Fruit fly (Drosophila melanogaster) whole organism, embryonic: Measurements from ENCODE around the gene Usp10.

Experiments
- Abd-B ChIP-seq: fragments of 200-800 bp; sonication (Bioruptor generic); optimal IDR thresholded peaks from 2 replicates; lab custom pipeline; 2018; ENCODE audit warnings: missing biosample characterization, mild to moderate bottlenecking, missing genetic modification characterization, moderate library complexity
- Ada2b ChIP-seq: fragments of 200-800 bp; sonication (Bioruptor generic); IDR thresholded peaks from 2 replicates; pipeline ENCODE4 v1.3.6; 2022; ENCODE audit warnings: missing biosample characterization, missing genetic modification characterization
- Atf-2 ChIP-seq: fragments of 200-800 bp; sonication (Bioruptor generic); optimal IDR thresholded peaks from 2 replicates; lab custom pipeline; 2016; ENCODE audit warnings: missing biosample characterization, missing genetic modification characterization
- Bdp1 ChIP-seq: fragments of 200-800 bp; sonication (Bioruptor generic); optimal IDR thresholded peaks from 3 replicates; lab custom pipeline; 2016; ENCODE audit warnings: missing biosample characterization, missing genetic modification characterization
- Bgb ChIP-seq: fragments of 200-800 bp; sonication (Bioruptor generic); IDR thresholded peaks from 2 replicates; pipeline ENCODE4 v1.3.6; 2022; ENCODE audit warnings: missing biosample characterization, missing genetic modification characterization; ENCODE audit not compliant: partially characterized antibody
- CG10321 ChIP-seq: fragments of 200-800 bp; sonication (Bioruptor generic); IDR thresholded peaks from 2 replicates; pipeline ENCODE4 v1.3.6; 2022; ENCODE audit warnings: missing biosample characterization, missing genetic modification characterization
- CG10431 ChIP-seq: fragments of 200-800 bp; sonication (Bioruptor generic); optimal IDR thresholded peaks from 3 replicates; lab custom pipeline; 2018; ENCODE audit warnings: missing biosample characterization, mild to moderate bottlenecking, missing genetic modification characterization
- CG10565 ChIP-seq: fragments of 200-800 bp; sonication (Bioruptor generic); optimal IDR thresholded peaks from 3 replicates; lab custom pipeline; 2016; ENCODE audit warnings: missing biosample characterization, mild to moderate bottlenecking, missing genetic modification characterization
- CG11093 ChIP-seq: fragments of 200-800 bp; sonication (Bioruptor generic); IDR thresholded peaks from 3 replicates; pipeline ENCODE4 v1.3.6; 2022; ENCODE audit warnings: missing biosample characterization, missing genetic modification characterization
- CG11398 ChIP-seq: fragments of 200-800 bp; sonication (Bioruptor generic); optimal IDR thresholded peaks from 2 replicates; lab custom pipeline; 2016; ENCODE audit warnings: missing biosample characterization, missing genetic modification characterization
- CG11456 ChIP-seq: fragments of 200-800 bp; sonication (Bioruptor generic); IDR thresholded peaks from 3 replicates; pipeline ENCODE4 v1.3.6; 2022; ENCODE audit warnings: missing biosample characterization, missing genetic modification characterization
- CG15269 ChIP-seq: fragments of 200-800 bp; sonication (Bioruptor generic); optimal IDR thresholded peaks from 2 replicates; lab custom pipeline; 2018; ENCODE audit warnings: missing biosample characterization, mild to moderate bottlenecking, missing genetic modification characterization, moderate library complexity
- CG16779 ChIP-seq: fragments of 200-800 bp; sonication (Bioruptor generic); IDR thresholded peaks from 2 replicates; pipeline ENCODE4 v1.3.6; 2022; ENCODE audit warnings: missing biosample characterization, missing genetic modification characterization
- CG16863 ChIP-seq: fragments of 200-800 bp; sonication (Bioruptor generic); optimal IDR thresholded peaks from 3 replicates; lab custom pipeline; 2016; ENCODE audit warnings: missing biosample characterization, missing genetic modification characterization
- CG17829 ChIP-seq: fragments of 200-800 bp; optimal IDR thresholded peaks from 2 replicates; lab custom pipeline; 2019; ENCODE audit warnings: missing biosample characterization, mild to moderate bottlenecking, missing genetic modification characterization, moderate library complexity
- CG1832 ChIP-seq: fragments of 200-800 bp; sonication (Bioruptor generic); optimal IDR thresholded peaks from 2 replicates; lab custom pipeline; 2017; ENCODE audit warnings: missing biosample characterization, mild to moderate bottlenecking, missing genetic modification characterization, inconsistent platforms
- CG18599 ChIP-seq: fragments of 200-800 bp; sonication (Bioruptor generic); optimal IDR thresholded peaks from 3 replicates; lab custom pipeline; 2017; ENCODE audit warnings: missing biosample characterization, missing genetic modification characterization, mild to moderate bottlenecking, moderate library complexity, missing genetic modification reagents
- CG31224 ChIP-seq: fragments of 200-800 bp; sonication (Bioruptor generic); IDR thresholded peaks from 2 replicates; pipeline ENCODE4 v1.3.6; 2022; ENCODE audit warnings: missing biosample characterization, missing genetic modification characterization
- CG4707 ChIP-seq: fragments of 200-800 bp; sonication (Bioruptor generic); optimal IDR thresholded peaks from 2 replicates; lab custom pipeline; 2018; ENCODE audit warnings: missing biosample characterization, mild to moderate bottlenecking, missing genetic modification characterization, moderate library complexity
- CG7963 ChIP-seq: fragments of 200-800 bp; sonication (Bioruptor generic); IDR thresholded peaks from 3 replicates; pipeline ENCODE4 v1.3.6; 2022; ENCODE audit warnings: missing biosample characterization, missing genetic modification characterization; ENCODE audit not compliant: partially characterized antibody
- CHES-1-like ChIP-seq: fragments of 200-800 bp; sonication (Bioruptor generic); optimal IDR thresholded peaks from 2 replicates; lab custom pipeline; 2016; ENCODE audit warnings: missing biosample characterization, missing genetic modification characterization
- CTCF ChIP-seq: fragments of 200-800 bp; sonication (Bioruptor generic); optimal IDR thresholded peaks from 2 replicates; lab custom pipeline; 2017; ENCODE audit warnings: missing biosample characterization, mild to moderate bottlenecking, missing genetic modification characterization, moderate library complexity
- Camta ChIP-seq: fragments of 200-800 bp; sonication (Bioruptor generic); optimal IDR thresholded peaks from 2 replicates; lab custom pipeline; 2016; ENCODE audit warnings: missing biosample characterization, missing genetic modification characterization
- D19A ChIP-seq: fragments of 200-800 bp; optimal IDR thresholded peaks from 3 replicates; lab custom pipeline; 2019; ENCODE audit warnings: missing biosample characterization, mild to moderate bottlenecking, missing genetic modification characterization, moderate library complexity
- Dp ChIP-seq: fragments of 200-800 bp; sonication (Bioruptor generic); optimal IDR thresholded peaks from 2 replicates; lab custom pipeline; 2018; ENCODE audit warnings: missing biosample characterization, mild to moderate bottlenecking, missing genetic modification characterization, moderate library complexity
- Dref ChIP-seq: fragments of 200-800 bp; sonication (Bioruptor generic); IDR thresholded peaks from 2 replicates; pipeline ENCODE4 v1.3.6; 2022; ENCODE audit warnings: missing biosample characterization, missing genetic modification characterization
- Eip74EF ChIP-seq, 2 experiments: fragments of 200-800 bp in 1 of 2; fragments of >200 bp in 1 of 2; sonication (Bioruptor generic) in 1 of 2; optimal IDR thresholded peaks; 2 replicates each; lab custom pipeline; 2017 to 2019; ENCODE audit warnings: missing biosample characterization in 2 of 2, missing genetic modification characterization in 2 of 2, mild to moderate bottlenecking in 1 of 2, moderate library complexity in 1 of 2
- Hmr ChIP-seq: fragments of 200-800 bp; sonication (Bioruptor generic); optimal IDR thresholded peaks from 3 replicates; lab custom pipeline; 2017; ENCODE audit warnings: mild to moderate bottlenecking, missing biosample characterization, missing genetic modification reagents, missing genetic modification characterization
- MBD-R2 ChIP-seq: fragments of 200-800 bp; sonication (Bioruptor generic); IDR thresholded peaks from 2 replicates; pipeline ENCODE4 v1.3.6; 2022; ENCODE audit warnings: missing biosample characterization, missing genetic modification characterization
- Mad ChIP-seq: fragments of 200-800 bp; sonication (Bioruptor generic); optimal IDR thresholded peaks from 2 replicates; lab custom pipeline; 2016; ENCODE audit warnings: missing biosample characterization, missing genetic modification characterization
- NC2α ChIP-seq: fragments of 200-800 bp; sonication (Bioruptor generic); optimal IDR thresholded peaks from 2 replicates; lab custom pipeline; 2016; ENCODE audit warnings: missing biosample characterization, missing genetic modification characterization
- NK7.1 ChIP-seq: fragments of 200-800 bp; sonication (Bioruptor generic); optimal IDR thresholded peaks from 3 replicates; lab custom pipeline; 2016; ENCODE audit warnings: missing biosample characterization, missing genetic modification characterization
- Poxn ChIP-seq: fragments of 200-800 bp; sonication (Bioruptor generic); IDR thresholded peaks from 2 replicates; pipeline ENCODE4 v1.3.6; 2022; ENCODE audit warnings: missing biosample characterization, missing genetic modification characterization
- Sox102F ChIP-seq: fragments of 200-800 bp; sonication (Bioruptor generic); optimal IDR thresholded peaks from 2 replicates; lab custom pipeline; 2018; ENCODE audit warnings: missing biosample characterization, mild to moderate bottlenecking, missing genetic modification characterization, moderate library complexity
- Ssrp ChIP-seq: fragments of 200-800 bp; sonication (Bioruptor generic); optimal IDR thresholded peaks from 2 replicates; lab custom pipeline; 2018; ENCODE audit warnings: missing biosample characterization, mild to moderate bottlenecking, missing genetic modification characterization, moderate library complexity
- Vsx1 ChIP-seq: fragments of 200-800 bp; sonication (Bioruptor generic); optimal IDR thresholded peaks from 2 replicates; lab custom pipeline; 2017; ENCODE audit warnings: missing biosample characterization, mild to moderate bottlenecking, missing genetic modification characterization, missing genetic modification reagents
- ara ChIP-seq: fragments of 200-800 bp; sonication (Bioruptor generic); IDR thresholded peaks from 2 replicates; pipeline ENCODE4 v1.3.6; 2022; ENCODE audit warnings: missing biosample characterization, missing genetic modification characterization
- bbx ChIP-seq: fragments of 200-800 bp; sonication (Bioruptor generic); IDR thresholded peaks from 2 replicates; pipeline ENCODE4 v1.3.6; 2022; ENCODE audit warnings: missing biosample characterization, missing genetic modification characterization; ENCODE audit not compliant: partially characterized antibody
- cad ChIP-seq: fragments of >200 bp; optimal IDR thresholded peaks from 2 replicates; lab custom pipeline; 2017; ENCODE audit warnings: missing biosample characterization, missing genetic modification characterization
- cas ChIP-seq: fragments of 200-800 bp; sonication (Bioruptor generic); IDR thresholded peaks from 2 replicates; pipeline ENCODE4 v1.3.6; 2022; ENCODE audit warnings: missing biosample characterization, missing genetic modification characterization
- corto ChIP-seq: fragments of 200-800 bp; sonication (Bioruptor generic); optimal IDR thresholded peaks from 2 replicates; lab custom pipeline; 2016; ENCODE audit warnings: missing biosample characterization, mild to moderate bottlenecking, missing genetic modification characterization, moderate library complexity
- grau ChIP-seq: fragments of 200-800 bp; optimal IDR thresholded peaks from 3 replicates; lab custom pipeline; 2019; ENCODE audit warnings: missing biosample characterization, mild to moderate bottlenecking, missing genetic modification characterization, moderate library complexity
- grn ChIP-seq: fragments of 200-800 bp; sonication (Bioruptor generic); optimal IDR thresholded peaks from 3 replicates; lab custom pipeline; 2017; ENCODE audit warnings: missing biosample characterization, missing genetic modification characterization
- lola ChIP-seq, 3 experiments: fragments of >200 bp in 2 of 3; fragments of 200-800 bp in 1 of 3; sonication (Bioruptor generic) in 1 of 3; optimal IDR thresholded peaks; 2 replicates each; lab custom pipeline; 2017 to 2019; ENCODE audit warnings: missing biosample characterization in 3 of 3, missing genetic modification characterization in 3 of 3, mild to moderate bottlenecking in 1 of 3, moderate library complexity in 1 of 3
- nerfin-1 ChIP-seq: fragments of 200-800 bp; sonication (Bioruptor generic); optimal IDR thresholded peaks from 3 replicates; lab custom pipeline; 2019; ENCODE audit warnings: missing biosample characterization, mild to moderate bottlenecking, missing genetic modification characterization, moderate library complexity
- prd ChIP-seq, 3 experiments: fragments of >200 bp in 2 of 3; fragments of 200-800 bp in 1 of 3; sonication (Bioruptor generic) in 1 of 3; optimal IDR thresholded peaks in 2 of 3; IDR thresholded peaks in 1 of 3; 2 replicates in 2 of 3; 3 replicates in 1 of 3; pipeline versions ENCODE4 v1.3.6 to Lab custom; 2017 to 2022; ENCODE audit warnings: missing biosample characterization in 1 of 3, missing genetic modification characterization in 1 of 3
- sens-2 ChIP-seq: fragments of 200-800 bp; sonication (Bioruptor generic); IDR thresholded peaks from 2 replicates; pipeline ENCODE4 v1.3.6; 2022; ENCODE audit warnings: missing biosample characterization, missing genetic modification characterization
- wek ChIP-seq: fragments of 200-800 bp; sonication (Bioruptor generic); optimal IDR thresholded peaks from 3 replicates; lab custom pipeline; 2018; ENCODE audit warnings: missing biosample characterization, mild to moderate bottlenecking, missing genetic modification characterization, moderate library complexity

Gene Usp10

dm6 chr3L:871713-872112, at the start of gene Usp10 (continued):
- no peak for TF ChIP-seq CG10321 (GFP tag; lab: Robert Waterston, UW)
- peak; percentile 82 for TF ChIP-seq MBD-R2
- TF ChIP-seq, all 482 proteins: peak for 86

- peak; percentile 12 for TF ChIP-seq NK7.1 (GFP tag; lab: Kevin White, UChicago)
- no peak for TF ChIP-seq Dref
- peak in 1 of 3 experiments; percentile 55 for TF ChIP-seq lola (GFP tag; optimal IDR thresholded peaks at IDR 0.05; lab: Kevin White, UChicago)
- TF ChIP-seq NC2α (GFP tag; lab: Kevin White, UChicago) = no peak
- peak; percentile 86 for TF ChIP-seq ara (GFP tag; lab: Robert Waterston, UW)
- no peak for TF ChIP-seq CG10565 (GFP tag; lab: Kevin White, UChicago)
- peak; percentile 77 for TF ChIP-seq Sox102F (GFP tag; lab: Kevin White, UChicago)
- peak; percentile 63 for TF ChIP-seq grau (tag; lab: Kevin White, UChicago)
- TF ChIP-seq cas (GFP tag; lab: Robert Waterston, UW) = no peak
- peak; percentile 47 for TF ChIP-seq Camta (GFP tag; lab: Kevin White, UChicago)
- no peak for TF ChIP-seq bbx (GFP tag; lab: Robert Waterston, UW)
- TF ChIP-seq Bdp1 (GFP tag; lab: Kevin White, UChicago) = no peak
- TF ChIP-seq cad (GFP tag; lab: Kevin White, UChicago) = no peak
- no peak for TF ChIP-seq Dp (GFP tag; lab: Kevin White, UChicago)
- no peak for TF ChIP-seq Atf-2 (GFP tag; lab: Kevin White, UChicago)
- TF ChIP-seq D19A = peak; percentile 82
- TF ChIP-seq CG17829 (tag; lab: Kevin White, UChicago) = peak; percentile 88
- TF ChIP-seq Vsx1 (GFP tag; lab: Kevin White, UChicago) = peak; percentile 60
- peak; percentile 60; the same call in 1 of the 3 replicates for TF ChIP-seq CG11456 (GFP tag; lab: Robert Waterston, UW)
- TF ChIP-seq Abd-B (GFP tag; lab: Kevin White, UChicago) = no peak
- peak; percentile 49 for TF ChIP-seq CTCF (GFP tag; lab: Kevin White, UChicago)
- no peak for TF ChIP-seq CG1832 (GFP tag; lab: Kevin White, UChicago)
- TF ChIP-seq CG4707 = peak; percentile 56
- no peak for TF ChIP-seq CG16779 (GFP tag; lab: Robert Waterston, UW)
- no peak for TF ChIP-seq Bgb (GFP tag; lab: Robert Waterston, UW)
- peak; percentile 69 for TF ChIP-seq nerfin-1 (tag; lab: Kevin White, UChicago)
- peak; percentile 83 for TF ChIP-seq CG18599 (GFP tag; lab: Kevin White, UChicago)
- TF ChIP-seq CG11398 (GFP tag; lab: Kevin White, UChicago) = peak; percentile 13
- no peak for TF ChIP-seq CG16863
- TF ChIP-seq CG31224 (GFP tag; lab: Robert Waterston, UW) = peak; percentile 44; the same call in 1 of the 2 replicates
- no peak for TF ChIP-seq CHES-1-like (GFP tag; lab: Kevin White, UChicago)
- TF ChIP-seq CG7963 (GFP tag; lab: Robert Waterston, UW) = no peak
- peak; percentile 54 for TF ChIP-seq Ssrp (tag; lab: Kevin White, UChicago)
- no peak for TF ChIP-seq corto (GFP tag; lab: Kevin White, UChicago)
- peak; percentile 73 for TF ChIP-seq CG15269
- peak; percentile 54 for TF ChIP-seq Hmr (GFP tag; lab: Kevin White, UChicago)
- TF ChIP-seq CG11093 (GFP tag; lab: Robert Waterston, UW) = no peak; the same call in 2 of the 3 replicates
- TF ChIP-seq Ada2b (GFP tag; lab: Robert Waterston, UW) = peak; percentile 81
- peak; percentile 44 for TF ChIP-seq CG10431 (GFP tag; lab: Kevin White, UChicago)
- peak; percentile 17 for TF ChIP-seq wek (GFP tag; lab: Kevin White, UChicago)
- no peak for TF ChIP-seq grn (GFP tag; lab: Kevin White, UChicago)
- TF ChIP-seq sens-2 (GFP tag; lab: Robert Waterston, UW) = 0 out of 2 replicates have a peak, but pooled peaks have one; percentile 35
- TF ChIP-seq Eip74EF (GFP tag; optimal IDR thresholded peaks at IDR 0.05; lab: Kevin White, UChicago) = peak in 1 of 2 experiments; percentile 78
- no peak for TF ChIP-seq Poxn (GFP tag; lab: Robert Waterston, UW)
- TF ChIP-seq prd (optimal IDR thresholded peaks at IDR 0.05; lab: Kevin White, UChicago) = no peak
- TF ChIP-seq prd (GFP tag; IDR thresholded peaks at IDR 0.05; lab: Robert Waterston, UW) = peak; percentile 86
- TF ChIP-seq Mad (GFP tag; lab: Kevin White, UChicago) = no peak
These were observed 49.7 kb upstream of the Usp10 start for dm6 chr3L:821951-822350.
